Fruit fly (Drosophila melanogaster): ENCODE data around the gene CG3847.
A peak's percentile ranks its signal among the peaks of the same experiment; 100 is the strongest.

The CG3847 gene

dm6 chrX:6375636-6376035 lies 28.7 kb downstream of the CG3847 start (continued):
- no peak for TF ChIP-seq Rx (GFP tag; IDR thresholded peaks at IDR 0.05)
- no peak for TF ChIP-seq yki (optimal IDR thresholded peaks at IDR 0.05)
- TF ChIP-seq CG2120 (GFP tag; optimal IDR thresholded peaks at IDR 0.05) = peak; percentile 65
- no peak for TF ChIP-seq CG16813 (GFP tag; IDR thresholded peaks at IDR 0.05; ENCODE audit: partially characterized antibody)
- no peak for TF ChIP-seq CG32532 (GFP tag; IDR thresholded peaks at IDR 0.05)
- no peak for TF ChIP-seq Poxn (GFP tag; IDR thresholded peaks at IDR 0.05)
- peak; percentile 42 for TF ChIP-seq bab2 (GFP tag; optimal IDR thresholded peaks at IDR 0.05)
- no peak for TF ChIP-seq CG3995 (GFP tag; optimal IDR thresholded peaks at IDR 0.05)
- TF ChIP-seq CG2199 (GFP tag; IDR thresholded peaks at IDR 0.05) = no peak
- peak; percentile 73 for TF ChIP-seq CG11504 (tag; optimal IDR thresholded peaks at IDR 0.05)
- no peak for TF ChIP-seq Dfd (GFP tag; optimal IDR thresholded peaks at IDR 0.05)
- TF ChIP-seq CG3838 (GFP tag; optimal IDR thresholded peaks at IDR 0.05) = no peak
- TF ChIP-seq Mes4 (GFP tag; optimal IDR thresholded peaks at IDR 0.05) = no peak
- TF ChIP-seq Bgb (GFP tag; IDR thresholded peaks at IDR 0.05; ENCODE audit: partially characterized antibody) = no peak
- no peak for TF ChIP-seq crol (GFP tag; IDR thresholded peaks at IDR 0.05)
- no peak for TF ChIP-seq Sox100B (GFP tag; optimal IDR thresholded peaks at IDR 0.05)
- TF ChIP-seq CG10366 (GFP tag; IDR thresholded peaks at IDR 0.05) = no peak; the same call in 1 of the 2 replicates
- peak; percentile 80 for TF ChIP-seq lab (GFP tag; optimal IDR thresholded peaks at IDR 0.05)
- no peak for TF ChIP-seq CG11456 (GFP tag; IDR thresholded peaks at IDR 0.05)
- TF ChIP-seq D19B (GFP tag; optimal IDR thresholded peaks at IDR 0.05) = no peak
- no peak; the same call in 2 of the 3 replicates for TF ChIP-seq B-H1 (GFP tag; IDR thresholded peaks at IDR 0.05)
- peak; percentile 91 for TF ChIP-seq Med (GFP tag)
- no peak for TF ChIP-seq HmgD (GFP tag; optimal IDR thresholded peaks at IDR 0.05)
- no peak for TF ChIP-seq unc-4 (GFP tag; IDR thresholded peaks at IDR 0.05; ENCODE audit: partially characterized antibody)
- TF ChIP-seq Fer2 (tag; optimal IDR thresholded peaks at IDR 0.05) = no peak
- TF ChIP-seq sob (GFP tag; IDR thresholded peaks at IDR 0.05) = 0 out of 2 replicates have a peak, but pooled peaks have one; percentile 23
- TF ChIP-seq YL-1 (GFP tag; optimal IDR thresholded peaks at IDR 0.05) = no peak
- TF ChIP-seq CG17802 (tag; optimal IDR thresholded peaks at IDR 0.05) = no peak
- no peak for TF ChIP-seq Lim3 (GFP tag; IDR thresholded peaks at IDR 0.05)
- TF ChIP-seq gsb (GFP tag; IDR thresholded peaks at IDR 0.05) = no peak
- no peak for TF ChIP-seq CG10654 (GFP tag; optimal IDR thresholded peaks at IDR 0.05)
- TF ChIP-seq CG2129 (GFP tag; IDR thresholded peaks at IDR 0.05; ENCODE audit: partially characterized antibody) = no peak
- TF ChIP-seq bsh (GFP tag; optimal IDR thresholded peaks at IDR 0.05) = peak in 1 of 2 experiments; percentile 40
- TF ChIP-seq CG4282 (GFP tag; optimal IDR thresholded peaks at IDR 0.05) = no peak
- TF ChIP-seq CG9817 (tag; optimal IDR thresholded peaks at IDR 0.05) = peak; percentile 52
- TF ChIP-seq Aef1 (GFP tag; IDR thresholded peaks at IDR 0.05) = no peak
- TF ChIP-seq fd96Cb (tag; optimal IDR thresholded peaks at IDR 0.05) = peak; percentile 49
- no peak for TF ChIP-seq Dref (GFP tag; IDR thresholded peaks at IDR 0.05)
- TF ChIP-seq az2 (GFP tag; optimal IDR thresholded peaks at IDR 0.05) = peak; percentile 31
- TF ChIP-seq sqz (GFP tag; optimal IDR thresholded peaks at IDR 0.05) = no peak
- no peak; the same call in 1 of the 2 replicates for TF ChIP-seq MBD-R2 (GFP tag; IDR thresholded peaks at IDR 0.05)
- TF ChIP-seq ro (GFP tag; IDR thresholded peaks at IDR 0.05) = 0 out of 2 replicates have a peak, but pooled peaks have one; percentile 34
- TF ChIP-seq CG10267 (tag; optimal IDR thresholded peaks at IDR 0.05) = peak; percentile 8
- peak; percentile 10 for TF ChIP-seq CG5245 (GFP tag; optimal IDR thresholded peaks at IDR 0.05)
- no peak for TF ChIP-seq hbn (GFP tag; IDR thresholded peaks at IDR 0.05; ENCODE audit: partially characterized antibody)
- no peak for TF ChIP-seq chinmo (GFP tag; IDR thresholded peaks at IDR 0.05; ENCODE audit: partially characterized antibody)
- peak; percentile 36 for TF ChIP-seq CG4424 (GFP tag; optimal IDR thresholded peaks at IDR 0.05)
- peak; percentile 33 for TF ChIP-seq jumu (GFP tag; optimal IDR thresholded peaks at IDR 0.05)
- no peak for TF ChIP-seq danr (GFP tag; IDR thresholded peaks at IDR 0.05)
- TF ChIP-seq Atf-2 (GFP tag; optimal IDR thresholded peaks at IDR 0.05) = no peak
- TF ChIP-seq CG3726 (GFP tag; IDR thresholded peaks at IDR 0.05) = no peak
- TF ChIP-seq CG13123 (GFP tag; optimal IDR thresholded peaks at IDR 0.05) = no peak
